Worm (Caenorhabditis elegans) whole organism, L1 larva: ENCODE measurements around the gene unc-79.
A peak's percentile ranks its signal among the peaks of the same experiment; 100 is the strongest.

Source experiments
- C04F5.9 ChIP-seq: sonication (generic microtip); optimal IDR thresholded peaks from 2 replicates; lab custom pipeline; 2016; ENCODE audit warnings: missing genetic modification characterization, missing compliant biosample characterization
- C34B4.2 ChIP-seq: sonication (generic microtip); optimal IDR thresholded peaks from 2 replicates; lab custom pipeline; 2017; ENCODE audit warnings: mild to moderate bottlenecking, missing genetic modification characterization, missing compliant biosample characterization
- F16B12.6 ChIP-seq: fragments of 150-350 bp; optimal IDR thresholded peaks from 2 replicates; lab custom pipeline; 2014; ENCODE audit warnings: missing biosample characterization, missing genetic modification characterization
- Y116A8C.19 ChIP-seq: sonication (generic microtip); optimal IDR thresholded peaks from 2 replicates; lab custom pipeline; 2016; ENCODE audit warnings: missing compliant biosample characterization, missing genetic modification characterization, borderline replicate concordance
- aha-1 ChIP-seq: fragments of 150-350 bp; optimal IDR thresholded peaks from 2 replicates; lab custom pipeline; 2014; ENCODE audit warnings: missing biosample characterization, missing genetic modification characterization
- ama-1 ChIP-seq: fragments of 150-350 bp; optimal IDR thresholded peaks from 2 replicates; lab custom pipeline; 2014
- ceh-63 ChIP-seq: fragments of 200-800 bp; sonication (Bioruptor generic); optimal IDR thresholded peaks from 2 replicates; lab custom pipeline; 2018; ENCODE audit warnings: mild to moderate bottlenecking, missing genetic modification characterization, missing compliant biosample characterization
- ceh-8 ChIP-seq: fragments of 200-800 bp; sonication (Bioruptor generic); optimal IDR thresholded peaks from 2 replicates; lab custom pipeline; 2018; ENCODE audit warnings: mild to moderate bottlenecking, missing genetic modification characterization, moderate library complexity, missing compliant biosample characterization
- ceh-90 ChIP-seq: sonication (generic microtip); optimal IDR thresholded peaks from 2 replicates; lab custom pipeline; 2016; ENCODE audit warnings: missing genetic modification characterization, missing compliant biosample characterization
- ces-1 ChIP-seq: fragments of 150-350 bp; optimal IDR thresholded peaks from 2 replicates; lab custom pipeline; 2014; ENCODE audit warnings: missing biosample characterization, missing genetic modification reagents, missing genetic modification characterization
- dpl-1 ChIP-seq, 3 experiments: fragments of 150-350 bp in 2 of 3; sonication (generic microtip) in 1 of 3; optimal IDR thresholded peaks; 2 replicates each; lab custom pipeline; 2014 to 2017; ENCODE audit warnings: missing biosample characterization in 3 of 3, missing genetic modification characterization in 3 of 3, missing genetic modification reagents in 3 of 3
- dsc-1 ChIP-seq: sonication (generic microtip); optimal IDR thresholded peaks from 2 replicates; lab custom pipeline; 2016; ENCODE audit warnings: mild to moderate bottlenecking, missing genetic modification characterization, missing compliant biosample characterization
- efl-1 ChIP-seq, 4 experiments: fragments of 150-350 bp; optimal IDR thresholded peaks in 3 of 4; peaks in 1 of 4; 1 replicate in 1 of 4; 2 replicates in 3 of 4; lab custom pipeline; 2014; ENCODE audit warnings: missing biosample characterization in 2 of 4, missing genetic modification characterization in 2 of 4, missing genetic modification reagents in 2 of 4
- efl-3 ChIP-seq: fragments of 200-800 bp; sonication (Bioruptor generic); optimal IDR thresholded peaks from 2 replicates; lab custom pipeline; 2018; ENCODE audit warnings: mild to moderate bottlenecking, missing genetic modification characterization, missing compliant biosample characterization
- egl-13 ChIP-seq: sonication (generic microtip); optimal IDR thresholded peaks from 2 replicates; lab custom pipeline; 2016; ENCODE audit warnings: missing genotype, missing genetic modification reagents, missing genetic modification characterization, missing compliant biosample characterization
- egl-27 ChIP-seq, 2 experiments: fragments of 150-350 bp in 1 of 2; sonication (generic microtip); optimal IDR thresholded peaks; 3 replicates each; lab custom pipeline; 2017 to 2018; ENCODE audit warnings: missing biosample characterization in 2 of 2, missing genetic modification characterization in 2 of 2, missing genetic modification reagents in 2 of 2
- fkh-10 ChIP-seq: sonication (generic microtip); optimal IDR thresholded peaks from 2 replicates; lab custom pipeline; 2017; ENCODE audit warnings: missing biosample characterization, missing genetic modification reagents, missing genetic modification characterization
- fkh-4 ChIP-seq: sonication (generic microtip); optimal IDR thresholded peaks from 2 replicates; lab custom pipeline; 2016; ENCODE audit warnings: missing compliant biosample characterization, missing genetic modification characterization, borderline replicate concordance
- fkh-8 ChIP-seq: sonication (generic microtip); optimal IDR thresholded peaks from 2 replicates; lab custom pipeline; 2016; ENCODE audit warnings: mild to moderate bottlenecking, missing genetic modification characterization, missing compliant biosample characterization
- fos-1 ChIP-seq: fragments of 150-350 bp; optimal IDR thresholded peaks from 2 replicates; lab custom pipeline; 2014; ENCODE audit warnings: missing biosample characterization, missing genetic modification characterization
- grh-1 ChIP-seq: fragments of 200-800 bp; sonication (Bioruptor generic); IDR thresholded peaks from 2 replicates; pipeline ENCODE4 v1.3.6; 2022; ENCODE audit warnings: missing genetic modification reagents, missing genetic modification characterization, missing compliant biosample characterization
- lin-13 ChIP-seq: fragments of 150-350 bp; optimal IDR thresholded peaks from 2 replicates; lab custom pipeline; 2014; ENCODE audit warnings: missing biosample characterization, missing genetic modification reagents, missing genetic modification characterization
- lin-14 ChIP-seq: fragments of 200-800 bp; sonication (Bioruptor generic); optimal IDR thresholded peaks from 2 replicates; lab custom pipeline; 2018; ENCODE audit warnings: mild to moderate bottlenecking, missing genetic modification characterization, moderate library complexity, missing compliant biosample characterization
- lir-3 ChIP-seq: sonication (generic microtip); optimal IDR thresholded peaks from 2 replicates; lab custom pipeline; 2016; ENCODE audit warnings: mild to moderate bottlenecking, missing genetic modification characterization, moderate library complexity, missing compliant biosample characterization; ENCODE audit not compliant: poor library complexity
- lsy-2 ChIP-seq, 2 experiments: fragments of 150-350 bp; optimal IDR thresholded peaks; 2 replicates each; lab custom pipeline; 2014; ENCODE audit warnings: missing biosample characterization in 2 of 2, missing genetic modification characterization in 2 of 2
- mdl-1 ChIP-seq, 2 experiments: fragments of 150-350 bp; optimal IDR thresholded peaks; 2 replicates each; lab custom pipeline; 2014 to 2017; ENCODE audit warnings: missing biosample characterization in 2 of 2, missing genetic modification characterization in 2 of 2, inconsistent platforms in 1 of 2
- mef-2 ChIP-seq: fragments of 150-350 bp; optimal IDR thresholded peaks from 2 replicates; lab custom pipeline; 2014; ENCODE audit warnings: missing biosample characterization, missing genetic modification characterization
- mep-1 ChIP-seq: fragments of 150-350 bp; optimal IDR thresholded peaks from 2 replicates; lab custom pipeline; 2014; ENCODE audit warnings: missing biosample characterization, missing genetic modification characterization
- nhr-11 ChIP-seq: fragments of 150-350 bp; optimal IDR thresholded peaks from 2 replicates; lab custom pipeline; 2014; ENCODE audit warnings: missing biosample characterization, missing genetic modification characterization
- nhr-237 ChIP-seq: fragments of 150-350 bp; optimal IDR thresholded peaks from 2 replicates; lab custom pipeline; 2014; ENCODE audit warnings: missing biosample characterization, missing genetic modification characterization
- nhr-47 ChIP-seq: sonication (generic microtip); optimal IDR thresholded peaks from 2 replicates; lab custom pipeline; 2016; ENCODE audit warnings: mild to moderate bottlenecking, missing genetic modification characterization, moderate library complexity, missing compliant biosample characterization
- nhr-76 ChIP-seq: sonication (generic microtip); optimal IDR thresholded peaks from 2 replicates; lab custom pipeline; 2017; ENCODE audit warnings: missing biosample characterization, missing genetic modification characterization
- nhr-77 ChIP-seq: fragments of 150-350 bp; optimal IDR thresholded peaks from 2 replicates; lab custom pipeline; 2014; ENCODE audit warnings: missing biosample characterization, missing genetic modification characterization
- nhr-85 ChIP-seq: sonication (generic microtip); peaks from one replicate; lab custom pipeline; 2016; ENCODE audit warnings: missing genetic modification characterization, inconsistent platforms, missing compliant biosample characterization
- nhr-90 ChIP-seq: sonication (generic microtip); optimal IDR thresholded peaks from 2 replicates; lab custom pipeline; 2016; ENCODE audit warnings: mild to moderate bottlenecking, missing genetic modification characterization, missing compliant biosample characterization; ENCODE audit not compliant: poor library complexity
- pag-3 ChIP-seq: sonication (generic microtip); optimal IDR thresholded peaks from 2 replicates; lab custom pipeline; 2017; ENCODE audit warnings: missing genetic modification characterization, mild to moderate bottlenecking, missing compliant biosample characterization, antibody characterized with exemption, borderline replicate concordance; ENCODE audit not compliant: insufficient read depth
- rnt-1 ChIP-seq: sonication (generic microtip); optimal IDR thresholded peaks from 2 replicates; lab custom pipeline; 2016; ENCODE audit warnings: mild to moderate bottlenecking, missing genetic modification characterization, moderate library complexity, missing compliant biosample characterization
- skn-1 ChIP-seq: fragments of 150-350 bp; optimal IDR thresholded peaks from 2 replicates; lab custom pipeline; 2014; ENCODE audit warnings: missing biosample characterization, missing genetic modification characterization
- snu-23 ChIP-seq: sonication (generic microtip); optimal IDR thresholded peaks from 2 replicates; lab custom pipeline; 2016; ENCODE audit warnings: missing genetic modification characterization, missing compliant biosample characterization
- sptf-1 ChIP-seq: fragments of 150-350 bp; optimal IDR thresholded peaks from 2 replicates; lab custom pipeline; 2014; ENCODE audit warnings: missing biosample characterization, missing genetic modification characterization
- swsn-7 ChIP-seq: sonication (generic microtip); optimal IDR thresholded peaks from 2 replicates; lab custom pipeline; 2016; ENCODE audit warnings: missing genetic modification characterization, missing compliant biosample characterization
- tbx-2 ChIP-seq: sonication (generic microtip); optimal IDR thresholded peaks from 2 replicates; lab custom pipeline; 2016; ENCODE audit warnings: missing genetic modification characterization, missing compliant biosample characterization
- tlp-1 ChIP-seq: fragments of 150-350 bp; optimal IDR thresholded peaks from 2 replicates; lab custom pipeline; 2014; ENCODE audit warnings: missing biosample characterization, missing genetic modification characterization
- unc-130 ChIP-seq: fragments of 150-350 bp; optimal IDR thresholded peaks from 2 replicates; lab custom pipeline; 2017; ENCODE audit warnings: missing biosample characterization, missing genetic modification characterization, inconsistent platforms
- unc-30 ChIP-seq: sonication (generic microtip); optimal IDR thresholded peaks from 2 replicates; lab custom pipeline; 2017; ENCODE audit warnings: missing biosample characterization, missing genetic modification characterization
- unc-98 ChIP-seq: fragments of 200-800 bp; sonication (Bioruptor generic); IDR thresholded peaks from 2 replicates; pipeline ENCODE4 v1.3.6; 2022; ENCODE audit warnings: missing genetic modification characterization, missing compliant biosample characterization
- xbp-1 ChIP-seq: sonication (generic microtip); optimal IDR thresholded peaks from 2 replicates; lab custom pipeline; 2016; ENCODE audit warnings: missing genetic modification characterization, missing compliant biosample characterization
- zag-1 ChIP-seq: fragments of 150-350 bp; optimal IDR thresholded peaks from 2 replicates; lab custom pipeline; 2014; ENCODE audit warnings: missing biosample characterization, missing genetic modification characterization
- ztf-11 ChIP-seq, 2 experiments: sonication (generic microtip); optimal IDR thresholded peaks; 2 replicates each; lab custom pipeline; 2016 to 2017; ENCODE audit warnings: missing genetic modification characterization in 2 of 2, missing biosample characterization in 1 of 2, missing compliant biosample characterization in 1 of 2

The unc-79 gene

ce11 chrIII:4058643-4059042 lies 7.8 kb upstream of the unc-79 start, which contains the start of gene his-69:
Gene his-69, minus strand, starts transcription at chrIII:4058743.
- no peak for TF ChIP-seq nhr-90 (tag; lab: Kevin White, UChicago)
- no peak for TF ChIP-seq egl-27 (tag; optimal IDR thresholded peaks at IDR 0.05; lab: Kevin White, UChicago)
- no peak for TF ChIP-seq nhr-85 (tag; lab: Kevin White, UChicago)
- TF ChIP-seq nhr-47 (tag; lab: Kevin White, UChicago): no peak
- no peak for TF ChIP-seq ceh-8 (GFP tag; lab: Kevin White, UChicago)
- no peak for TF ChIP-seq fkh-10 (GFP tag; lab: Kevin White, UChicago)
- TF ChIP-seq ztf-11 (tag; optimal IDR thresholded peaks at IDR 0.05; lab: Kevin White, UChicago): no peak
- no peak for TF ChIP-seq mef-2 (tag; lab: Kevin White, UChicago)
- no peak for TF ChIP-seq lin-13 (GFP tag; lab: Kevin White, UChicago)
- TF ChIP-seq efl-1 (optimal IDR thresholded peaks at IDR 0.05; lab: Kevin White, UChicago): no peak
- TF ChIP-seq efl-1 (GFP tag; optimal IDR thresholded peaks at IDR 0.05 in 1 of 2; lab: Kevin White, UChicago): no peak

ce11 chrIII:4060019-4060418 lies 6.4 kb upstream of the unc-79 start, which contains the start of gene his-70:
Gene his-70, minus strand, starts transcription at chrIII:4060119.
- no peak for TF ChIP-seq nhr-11
- no peak for TF ChIP-seq skn-1
- no peak for TF ChIP-seq F16B12.6 (tag; lab: Kevin White, UChicago)

ce11 chrIII:4063724-4064123 lies 2.7 kb upstream of the unc-79 start:
- TF ChIP-seq mef-2 (tag; lab: Kevin White, UChicago): no peak
- no peak for TF ChIP-seq nhr-76 (tag; lab: Kevin White, UChicago)
- no peak for TF ChIP-seq nhr-77
- peak; percentile 94 for TF ChIP-seq lin-14 (GFP tag; lab: Kevin White, UChicago)
- peak in 1 of 3 experiments; percentile 39 for TF ChIP-seq dpl-1 (GFP tag; optimal IDR thresholded peaks at IDR 0.05; lab: Kevin White, UChicago)
- no peak for TF ChIP-seq nhr-237
- TF ChIP-seq swsn-7 (tag; lab: Kevin White, UChicago): peak; percentile 58
- TF ChIP-seq C34B4.2 (tag; lab: Kevin White, UChicago): no peak
- TF ChIP-seq C04F5.9 (tag; lab: Kevin White, UChicago): no peak
- no peak for TF ChIP-seq zag-1 (tag; lab: Kevin White, UChicago)
- TF ChIP-seq Y116A8C.19: no peak
- no peak for TF ChIP-seq efl-3
- TF ChIP-seq ceh-63: no peak
- TF ChIP-seq ama-1 (lab: Kevin White, UChicago): no peak
- TF ChIP-seq mdl-1 (tag; optimal IDR thresholded peaks at IDR 0.05; lab: Kevin White, UChicago): no peak
- no peak for TF ChIP-seq mep-1
- no peak for TF ChIP-seq rnt-1
- no peak for TF ChIP-seq fos-1 (tag; lab: Kevin White, UChicago)
- TF ChIP-seq sptf-1 (tag; lab: Kevin White, UChicago): no peak
- no peak for TF ChIP-seq ceh-90 (tag; lab: Kevin White, UChicago)
- TF ChIP-seq dsc-1: peak; percentile 11
- no peak for TF ChIP-seq tlp-1
- peak; percentile 60 for TF ChIP-seq tbx-2 (tag; lab: Kevin White, UChicago)
- TF ChIP-seq grh-1: no peak
- peak; percentile 49 for TF ChIP-seq snu-23 (GFP tag; lab: Kevin White, UChicago)
- no peak for TF ChIP-seq ces-1
- TF ChIP-seq lir-3: no peak
- peak; percentile 22 to 24 for TF ChIP-seq efl-1 (optimal IDR thresholded peaks at IDR 0.05; lab: Kevin White, UChicago)
- no peak for TF ChIP-seq efl-1 (GFP tag; optimal IDR thresholded peaks at IDR 0.05 in 1 of 2; lab: Kevin White, UChicago)
- TF ChIP-seq skn-1: no peak
- peak in 1 of 2 experiments; percentile 49 for TF ChIP-seq lsy-2 (tag; optimal IDR thresholded peaks at IDR 0.05; lab: Kevin White, UChicago)
- TF ChIP-seq unc-30 (tag; lab: Kevin White, UChicago): no peak
- TF ChIP-seq fkh-8 (tag; lab: Kevin White, UChicago): peak; percentile 72
- peak; percentile 26 for TF ChIP-seq xbp-1 (tag; lab: Kevin White, UChicago)
- TF ChIP-seq unc-130 (tag; lab: Kevin White, UChicago): no peak
- no peak for TF ChIP-seq aha-1 (tag; lab: Kevin White, UChicago)
- no peak for TF ChIP-seq pag-3 (tag; lab: Kevin White, UChicago)
- peak; percentile 14 for TF ChIP-seq egl-13
- TF ChIP-seq fkh-4 (tag; lab: Kevin White, UChicago): no peak
- no peak for TF ChIP-seq unc-98 (GFP tag; lab: Robert Waterston, UW)
